Worm (Caenorhabditis elegans) whole organism, early embryonic: Measurements from ENCODE around the gene srj-57.

Source experiments
- B0310.2 ChIP-seq: sonication (generic microtip); optimal IDR thresholded peaks from 2 replicates; lab custom pipeline; 2016; ENCODE audit warnings: mild to moderate bottlenecking, missing genetic modification characterization, missing compliant biosample characterization
- ama-1 ChIP-seq: fragments of 150-350 bp; optimal IDR thresholded peaks from 2 replicates; lab custom pipeline; 2014
- flt-1 ChIP-seq: fragments of 200-800 bp; sonication (Bioruptor generic); IDR thresholded peaks from 2 replicates; pipeline ENCODE4 v1.3.6; 2022; ENCODE audit warnings: missing genetic modification characterization, missing compliant biosample characterization
- tbx-11 ChIP-seq: fragments of 200-800 bp; sonication (Bioruptor generic); IDR thresholded peaks from 2 replicates; pipeline ENCODE4 v1.3.6; 2022; ENCODE audit warnings: missing genetic modification characterization, missing compliant biosample characterization
- tbx-37 ChIP-seq: fragments of 200-800 bp; sonication (Bioruptor generic); conservative IDR thresholded peaks from 2 replicates; pipeline ENCODE4 v1.3.6; 2022; ENCODE audit warnings: missing genetic modification reagents, missing genetic modification characterization, missing compliant biosample characterization
- tra-4 ChIP-seq: sonication (generic microtip); optimal IDR thresholded peaks from 2 replicates; lab custom pipeline; 2017; ENCODE audit warnings: missing genetic modification characterization, missing compliant biosample characterization

DNA sequence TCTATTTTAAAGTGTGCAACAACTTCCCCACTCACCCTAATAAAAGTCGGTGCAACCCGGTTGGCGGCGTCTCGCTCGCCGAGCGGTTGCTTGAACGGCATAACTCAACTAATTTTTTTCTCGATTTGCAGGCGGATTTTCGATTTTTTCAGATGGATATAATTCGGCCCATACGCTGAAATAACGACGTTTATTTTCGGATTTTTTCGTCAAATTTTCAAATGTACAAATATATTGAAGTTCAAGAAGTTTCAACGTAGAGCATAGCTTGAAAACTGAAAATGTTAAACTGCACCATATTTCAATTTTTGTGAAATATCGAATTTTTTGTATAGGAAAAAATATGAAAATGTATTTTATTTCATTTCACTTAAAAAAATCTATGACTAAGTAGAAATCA lies 47.6 kb downstream of the srj-57 start, which contains the start of gene ketn-1:
- TF ChIP-seq tra-4 (tag; lab: Kevin White, UChicago): no peak
- TF ChIP-seq tbx-11 (GFP tag; lab: Robert Waterston, UW): no peak; the same call in 1 of the 2 replicates
- TF ChIP-seq tbx-37 (GFP tag; lab: Robert Waterston, UW): no peak
- TF ChIP-seq flt-1 (GFP tag; lab: Robert Waterston, UW): no peak
- no peak for TF ChIP-seq ama-1 (lab: Kevin White, UChicago)
- no peak for TF ChIP-seq B0310.2 (tag; lab: Kevin White, UChicago)
